Worm (Caenorhabditis elegans) whole organism, midembryonic: Measurements from ENCODE around the gene nep-6.

Source experiments
- tab-1 ChIP-seq: fragments of 200-800 bp; sonication (Bioruptor generic); IDR thresholded peaks from 2 replicates; pipeline ENCODE4 v1.3.6; 2022; ENCODE audit warnings: missing genetic modification characterization, missing compliant biosample characterization
- ztf-29 ChIP-seq: fragments of 200-800 bp; sonication (Bioruptor generic); IDR thresholded peaks from 2 replicates; pipeline ENCODE4 v1.3.6; 2022; ENCODE audit warnings: missing genetic modification reagents, missing genetic modification characterization, missing compliant biosample characterization

DNA sequence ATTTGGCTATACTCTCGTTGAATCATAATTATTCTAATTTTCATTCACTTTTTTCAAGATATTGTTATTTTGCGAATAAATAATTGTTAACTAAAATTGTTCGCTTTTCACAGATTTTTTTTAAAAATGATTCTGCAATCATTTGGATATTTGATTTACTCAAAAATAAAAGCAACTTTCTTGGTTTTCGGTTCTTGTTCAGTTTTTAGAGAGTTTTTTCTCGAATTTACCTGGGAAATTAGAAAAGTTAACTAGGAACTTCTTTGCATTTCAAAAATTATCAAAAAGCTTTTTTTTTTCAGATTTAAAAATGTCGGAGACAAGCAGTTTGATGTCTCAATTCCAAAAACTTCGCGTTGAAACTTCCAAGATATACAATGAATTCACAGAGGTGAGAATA lies 30.0 kb downstream of the nep-6 start, which contains the start of the genes C16C8.20 and gldi-6:
- no peak for TF ChIP-seq ztf-29 (GFP tag; lab: Robert Waterston, UW)
- no peak for TF ChIP-seq tab-1 (GFP tag; lab: Robert Waterston, UW)
